Worm (Caenorhabditis elegans) whole organism, mixed stage, embryonic: ENCODE data around the gene T16G1.18.

Experiments
- M03D4.4 ChIP-seq: sonication (generic microtip); optimal IDR thresholded peaks from 2 replicates; lab custom pipeline; 2017; ENCODE audit warnings: mild to moderate bottlenecking, missing genetic modification characterization, missing compliant biosample characterization
- bed-3 ChIP-seq: fragments of 200-800 bp; sonication (Bioruptor generic); optimal IDR thresholded peaks from 3 replicates; lab custom pipeline; 2018; ENCODE audit warnings: mild to moderate bottlenecking, missing genetic modification characterization, moderate library complexity, missing compliant biosample characterization
- blmp-1 ChIP-seq: fragments of 150-350 bp; optimal IDR thresholded peaks from 2 replicates; lab custom pipeline; 2014; ENCODE audit warnings: missing biosample characterization, missing genetic modification characterization
- ceh-39 ChIP-seq: fragments of 150-350 bp; optimal IDR thresholded peaks from 2 replicates; lab custom pipeline; 2014; ENCODE audit warnings: missing biosample characterization, missing genetic modification characterization
- ceh-43 ChIP-seq: fragments of 200-800 bp; sonication (Bioruptor generic); optimal IDR thresholded peaks from 2 replicates; lab custom pipeline; 2018; ENCODE audit warnings: mild to moderate bottlenecking, missing genetic modification characterization, moderate library complexity, missing compliant biosample characterization
- ces-1 ChIP-seq: fragments of 150-350 bp; optimal IDR thresholded peaks from 2 replicates; lab custom pipeline; 2014; ENCODE audit warnings: missing biosample characterization, missing genetic modification reagents, missing genetic modification characterization
- drap-1 ChIP-seq: fragments of 200-800 bp; sonication (Bioruptor generic); optimal IDR thresholded peaks from 3 replicates; lab custom pipeline; 2018; ENCODE audit warnings: mild to moderate bottlenecking, missing genetic modification characterization, missing compliant biosample characterization
- elt-1 ChIP-seq: sonication (generic microtip); optimal IDR thresholded peaks from 2 replicates; lab custom pipeline; 2017; ENCODE audit warnings: missing genetic modification characterization, mild to moderate bottlenecking, missing compliant biosample characterization, antibody characterized with exemption, moderate library complexity, borderline replicate concordance; ENCODE audit not compliant: insufficient read depth
- elt-3 ChIP-seq: fragments of 150-350 bp; optimal IDR thresholded peaks from 2 replicates; lab custom pipeline; 2014; ENCODE audit warnings: missing biosample characterization, missing genetic modification characterization
- flh-1 ChIP-seq: fragments of 200-800 bp; sonication (Bioruptor generic); optimal IDR thresholded peaks from 2 replicates; lab custom pipeline; 2018; ENCODE audit warnings: mild to moderate bottlenecking, missing genetic modification characterization, moderate library complexity, missing compliant biosample characterization
- ham-2 ChIP-seq: fragments of 200-800 bp; sonication (Bioruptor generic); optimal IDR thresholded peaks from 2 replicates; lab custom pipeline; 2018; ENCODE audit warnings: mild to moderate bottlenecking, missing genetic modification characterization, missing compliant biosample characterization
- lin-13 ChIP-seq: fragments of 150-350 bp; optimal IDR thresholded peaks from 2 replicates; lab custom pipeline; 2014; ENCODE audit warnings: missing biosample characterization, missing genetic modification characterization
- lin-32 ChIP-seq: fragments of 200-800 bp; sonication (Bioruptor generic); optimal IDR thresholded peaks from 2 replicates; lab custom pipeline; 2018; ENCODE audit warnings: mild to moderate bottlenecking, missing genetic modification characterization, missing compliant biosample characterization
- lsy-2 ChIP-seq: fragments of 150-350 bp; optimal IDR thresholded peaks from 2 replicates; lab custom pipeline; 2014; ENCODE audit warnings: missing biosample characterization, missing genetic modification characterization
- mab-5 ChIP-seq: fragments of 150-350 bp; optimal IDR thresholded peaks from 2 replicates; lab custom pipeline; 2014; ENCODE audit warnings: missing biosample characterization, missing genetic modification characterization
- mep-1 ChIP-seq: fragments of 150-350 bp; optimal IDR thresholded peaks from 2 replicates; lab custom pipeline; 2017; ENCODE audit warnings: missing biosample characterization, missing genetic modification reagents, missing genetic modification characterization, inconsistent platforms
- mls-2 ChIP-seq: sonication (generic microtip); optimal IDR thresholded peaks from 2 replicates; lab custom pipeline; 2016; ENCODE audit warnings: mild to moderate bottlenecking, missing genetic modification characterization, moderate library complexity, missing compliant biosample characterization
- nhr-12 ChIP-seq: fragments of 150-350 bp; optimal IDR thresholded peaks from 2 replicates; lab custom pipeline; 2014; ENCODE audit warnings: missing biosample characterization, missing genetic modification characterization
- nhr-2 ChIP-seq: fragments of 150-350 bp; optimal IDR thresholded peaks from 2 replicates; lab custom pipeline; 2014; ENCODE audit warnings: missing biosample characterization, missing genetic modification characterization
- nhr-28 ChIP-seq: fragments of 150-350 bp; optimal IDR thresholded peaks from 2 replicates; lab custom pipeline; 2014; ENCODE audit warnings: missing biosample characterization, missing genetic modification characterization
- nhr-76 ChIP-seq: sonication (generic microtip); optimal IDR thresholded peaks from 2 replicates; lab custom pipeline; 2017; ENCODE audit warnings: missing biosample characterization, missing genetic modification characterization
- pha-4 ChIP-seq: fragments of 150-350 bp; optimal IDR thresholded peaks from 2 replicates; lab custom pipeline; 2018; ENCODE audit warnings: missing biosample characterization, missing genetic modification reagents, missing genetic modification characterization
- sem-2 ChIP-seq: fragments of 200-800 bp; sonication (Bioruptor generic); optimal IDR thresholded peaks from 2 replicates; lab custom pipeline; 2018; ENCODE audit warnings: mild to moderate bottlenecking, missing genetic modification characterization, missing compliant biosample characterization
- snpc-4 ChIP-seq: fragments of 150-350 bp; optimal IDR thresholded peaks from 2 replicates; lab custom pipeline; 2014; ENCODE audit warnings: missing biosample characterization, missing genetic modification characterization
- sptf-1 ChIP-seq: sonication (generic microtip); optimal IDR thresholded peaks from 2 replicates; lab custom pipeline; 2017; ENCODE audit warnings: mild to moderate bottlenecking, missing genetic modification characterization, moderate library complexity, missing compliant biosample characterization
- tbx-8 ChIP-seq: fragments of 200-800 bp; sonication (Bioruptor generic); optimal IDR thresholded peaks from 2 replicates; lab custom pipeline; 2018; ENCODE audit warnings: mild to moderate bottlenecking, missing genetic modification characterization, moderate library complexity, missing compliant biosample characterization
- unc-120 ChIP-seq: sonication (generic microtip); optimal IDR thresholded peaks from 2 replicates; lab custom pipeline; 2017; ENCODE audit warnings: missing genetic modification characterization, missing compliant biosample characterization; ENCODE audit not compliant: poor library complexity, severe bottlenecking
- unc-39 ChIP-seq: fragments of 150-350 bp; optimal IDR thresholded peaks from 2 replicates; lab custom pipeline; 2014; ENCODE audit warnings: missing biosample characterization, missing genetic modification characterization
- zip-8 ChIP-seq: fragments of 150-350 bp; optimal IDR thresholded peaks from 2 replicates; lab custom pipeline; 2014; ENCODE audit warnings: missing biosample characterization, missing genetic modification characterization
- ztf-11 ChIP-seq: fragments of 150-350 bp; optimal IDR thresholded peaks from 2 replicates; lab custom pipeline; 2014; ENCODE audit warnings: missing biosample characterization, missing genetic modification characterization

The T16G1.18 gene

DNA sequence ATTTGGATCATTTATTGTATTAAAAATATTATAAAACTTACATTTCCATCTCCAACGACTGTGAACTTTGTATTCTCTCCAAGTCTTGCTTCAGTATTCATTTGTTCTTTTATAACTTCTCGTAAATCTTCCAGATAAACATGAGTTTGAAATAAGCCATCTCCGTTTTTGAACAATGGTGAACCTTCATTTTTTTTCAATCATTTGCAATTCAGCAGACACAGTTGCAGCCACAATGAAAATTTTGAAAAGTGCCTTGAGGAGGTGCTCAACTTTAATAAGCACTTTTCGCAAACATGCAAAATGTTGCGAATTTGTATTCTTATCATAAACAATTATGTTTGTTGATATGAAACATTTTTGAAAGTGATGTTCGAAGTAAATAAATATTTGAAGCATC, 6.9 kb upstream of the T16G1.18 start, which contains the start of gene T16G1.3:
T16G1.3 (minus strand) TSS at position 101 of the 400 bp plus-strand sequence.
- TF ChIP-seq snpc-4, result no peak
- no peak for TF ChIP-seq ceh-39 (tag; lab: Kevin White, UChicago)
- no peak for TF ChIP-seq ces-1
- no peak for TF ChIP-seq mep-1
- TF ChIP-seq sptf-1 (tag; lab: Kevin White, UChicago), result no peak
- no peak for TF ChIP-seq ztf-11 (tag; lab: Kevin White, UChicago)

ce11 chrV:12944775-12945174, 6.3 kb upstream of the T16G1.18 start, which contains the start of gene grl-2:
TSS of gene grl-2 (plus strand) at chrV:12945075.
- TF ChIP-seq blmp-1 (tag; lab: Kevin White, UChicago) (no peak), lin-13 (no peak), sem-2 (no peak), zip-8 (no peak), mab-5 (tag; lab: Kevin White, UChicago) (no peak), flh-1 (GFP tag; lab: Kevin White, UChicago) (no peak), ceh-39 (tag; lab: Kevin White, UChicago) (no peak), mls-2 (no peak), nhr-28 (no peak), elt-3 (tag; lab: Kevin White, UChicago) (no peak), nhr-12 (tag; lab: Kevin White, UChicago) (no peak), lin-32 (no peak), nhr-76 (tag; lab: Kevin White, UChicago) (no peak), lsy-2 (tag; lab: Kevin White, UChicago) (no peak), M03D4.4 (tag; lab: Kevin White, UChicago) (no peak), unc-120 (tag; lab: Kevin White, UChicago) (no peak)

DNA sequence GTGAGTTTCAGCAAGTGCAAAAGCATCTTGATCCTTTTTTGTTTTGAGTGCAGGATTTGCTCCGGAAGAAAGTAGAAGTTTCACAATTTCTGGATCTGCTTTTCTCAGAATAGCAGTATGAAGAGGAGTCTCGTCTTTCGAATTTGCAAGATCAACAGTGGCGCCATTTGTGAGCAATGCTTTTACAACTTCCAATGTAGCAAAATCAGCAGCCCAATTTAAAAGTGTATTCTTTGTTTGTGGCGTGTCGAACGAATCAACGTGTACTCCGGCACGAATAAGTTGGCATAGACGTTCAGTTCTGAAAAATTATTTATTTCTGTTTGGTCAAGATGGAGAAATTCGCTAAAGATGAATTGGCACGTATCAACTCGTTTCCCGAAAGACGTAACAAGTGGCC, 1.5 kb upstream of the T16G1.18 start, which contains the start of gene T16G1.13:
T16G1.13 (plus strand) TSS at position 301 of the 400 bp plus-strand sequence.
- TF ChIP-seq nhr-12 (tag; lab: Kevin White, UChicago) (no peak), elt-1 (no peak)

- TF ChIP-seq nhr-2 (no peak), ztf-11 (tag; lab: Kevin White, UChicago) (no peak), pha-4 (tag; lab: Kevin White, UChicago) (peak; percentile 8), mls-2 (no peak), mab-5 (tag; lab: Kevin White, UChicago) (no peak)
Observed at ce11 chrV:12952287-12952686, 1.2 kb downstream of the T16G1.18 start, which contains the start of gene pqn-68. TSS of gene pqn-68 (plus strand) at chrV:12952636.

- TF ChIP-seq ceh-39 (tag; lab: Kevin White, UChicago) (no peak), M03D4.4 (tag; lab: Kevin White, UChicago) (no peak), mab-5 (tag; lab: Kevin White, UChicago) (no peak), lsy-2 (tag; lab: Kevin White, UChicago) (no peak), sem-2 (no peak), nhr-76 (tag; lab: Kevin White, UChicago) (no peak), flh-1 (GFP tag; lab: Kevin White, UChicago) (no peak), lin-13 (no peak), unc-39 (tag; lab: Kevin White, UChicago) (no peak), blmp-1 (tag; lab: Kevin White, UChicago) (no peak), ham-2 (GFP tag; lab: Kevin White, UChicago) (no peak), ceh-43 (GFP tag; lab: Kevin White, UChicago) (no peak), mep-1 (no peak), bed-3 (no peak), nhr-2 (no peak), ces-1 (no peak), ztf-11 (tag; lab: Kevin White, UChicago) (no peak), tbx-8 (GFP tag; lab: Kevin White, UChicago) (no peak), drap-1 (GFP tag; lab: Kevin White, UChicago) (no peak), mls-2 (no peak)
- TF ChIP-seq, all 35 proteins: peak for 0
Observed at ce11 chrV:12953702-12954101, 2.6 kb downstream of the T16G1.18 start, which contains the start of gene eif-3.K. TSS of gene eif-3.K (plus strand) at chrV:12954002.

ce11 chrV:12954261-12954660, 3.2 kb downstream of the T16G1.18 start:
- TF ChIP-seq nhr-28 (no peak), ceh-39 (tag; lab: Kevin White, UChicago) (no peak)
